Fruit fly (Drosophila melanogaster) whole organism, embryonic: Measurements from ENCODE around the gene Vti1b.

Experiments used
- Adf1 ChIP-seq: fragments of 200-800 bp; sonication (Bioruptor generic); IDR thresholded peaks from 2 replicates; pipeline ENCODE4 v1.3.6; 2022; ENCODE audit warnings: missing biosample characterization, missing genetic modification characterization
- Antp ChIP-seq: fragments of 200-800 bp; sonication (Bioruptor generic); optimal IDR thresholded peaks from 3 replicates; lab custom pipeline; 2016; ENCODE audit warnings: missing biosample characterization, missing genetic modification characterization
- C15 ChIP-seq: fragments of 200-800 bp; sonication (Bioruptor generic); IDR thresholded peaks from 3 replicates; pipeline ENCODE4 v1.3.6; 2022; ENCODE audit warnings: missing biosample characterization, missing genetic modification characterization
- CG10543 ChIP-seq: fragments of 200-800 bp; sonication (Bioruptor generic); optimal IDR thresholded peaks from 3 replicates; lab custom pipeline; 2017; ENCODE audit warnings: missing biosample characterization, mild to moderate bottlenecking, missing genetic modification characterization, moderate library complexity
- CG10654 ChIP-seq: fragments of 200-800 bp; sonication (Bioruptor generic); optimal IDR thresholded peaks from 2 replicates; lab custom pipeline; 2016; ENCODE audit warnings: missing biosample characterization, missing genetic modification characterization
- CG10979 ChIP-seq: fragments of 200-800 bp; sonication (Bioruptor generic); optimal IDR thresholded peaks from 2 replicates; lab custom pipeline; 2018; ENCODE audit warnings: missing biosample characterization, mild to moderate bottlenecking, missing genetic modification characterization, moderate library complexity
- CG12744 ChIP-seq: fragments of 200-800 bp; sonication (Bioruptor generic); optimal IDR thresholded peaks from 2 replicates; lab custom pipeline; 2016; ENCODE audit warnings: missing biosample characterization, missing genetic modification characterization
- CG13296 ChIP-seq: fragments of 200-800 bp; sonication (Bioruptor generic); optimal IDR thresholded peaks from 3 replicates; lab custom pipeline; 2018; ENCODE audit warnings: missing biosample characterization, mild to moderate bottlenecking, missing genetic modification characterization
- CG15479 ChIP-seq: fragments of 200-800 bp; sonication (Bioruptor generic); optimal IDR thresholded peaks from 3 replicates; lab custom pipeline; 2019; ENCODE audit warnings: missing biosample characterization, mild to moderate bottlenecking, missing genetic modification characterization, moderate library complexity
- CG15601 ChIP-seq: fragments of 200-800 bp; sonication (Bioruptor generic); optimal IDR thresholded peaks from 3 replicates; lab custom pipeline; 2019; ENCODE audit warnings: missing biosample characterization, mild to moderate bottlenecking, missing genetic modification characterization, moderate library complexity
- CG1647 ChIP-seq: fragments of 200-800 bp; sonication (Bioruptor generic); optimal IDR thresholded peaks from 3 replicates; lab custom pipeline; 2016; ENCODE audit warnings: missing biosample characterization, missing genetic modification characterization
- CG16813 ChIP-seq: fragments of 200-800 bp; sonication (Bioruptor generic); IDR thresholded peaks from 3 replicates; pipeline ENCODE4 v1.3.6; 2022; ENCODE audit warnings: missing biosample characterization, missing genetic modification characterization; ENCODE audit not compliant: partially characterized antibody
- CG17912 ChIP-seq: fragments of 200-800 bp; sonication (Bioruptor generic); optimal IDR thresholded peaks from 2 replicates; lab custom pipeline; 2018; ENCODE audit warnings: missing biosample characterization, mild to moderate bottlenecking, missing genetic modification characterization
- CG18476 ChIP-seq: fragments of 200-800 bp; sonication (Bioruptor generic); optimal IDR thresholded peaks from 2 replicates; lab custom pipeline; 2016; ENCODE audit warnings: missing biosample characterization, mild to moderate bottlenecking, missing genetic modification characterization
- CG3407 ChIP-seq: fragments of 200-800 bp; sonication (Bioruptor generic); optimal IDR thresholded peaks from 2 replicates; lab custom pipeline; 2018; ENCODE audit warnings: missing biosample characterization, mild to moderate bottlenecking, missing genetic modification characterization
- CG4282 ChIP-seq: fragments of 200-800 bp; sonication (Bioruptor generic); optimal IDR thresholded peaks from 2 replicates; lab custom pipeline; 2016; ENCODE audit warnings: missing biosample characterization, missing genetic modification characterization
- CG4360 ChIP-seq: fragments of 200-800 bp; sonication (Bioruptor generic); IDR thresholded peaks from 2 replicates; pipeline ENCODE4 v1.3.6; 2022; ENCODE audit warnings: missing biosample characterization, missing genetic modification characterization
- CG4424 ChIP-seq: fragments of 200-800 bp; sonication (Bioruptor generic); optimal IDR thresholded peaks from 3 replicates; lab custom pipeline; 2016; ENCODE audit warnings: missing biosample characterization, missing genetic modification characterization
- CG6689 ChIP-seq: fragments of 200-800 bp; sonication (Bioruptor generic); IDR thresholded peaks from 2 replicates; pipeline ENCODE4 v1.3.6; 2022; ENCODE audit warnings: missing biosample characterization, missing genetic modification characterization
- CG7271 ChIP-seq: fragments of 200-800 bp; sonication (Bioruptor generic); optimal IDR thresholded peaks from 2 replicates; lab custom pipeline; 2018; ENCODE audit warnings: missing biosample characterization, mild to moderate bottlenecking, missing genetic modification characterization, moderate library complexity
- CG7928 ChIP-seq: fragments of 200-800 bp; sonication (Bioruptor generic); optimal IDR thresholded peaks from 2 replicates; lab custom pipeline; 2017; ENCODE audit warnings: missing biosample characterization, mild to moderate bottlenecking, missing genetic modification characterization
- CG8281 ChIP-seq: fragments of 200-800 bp; sonication (Bioruptor generic); optimal IDR thresholded peaks from 2 replicates; lab custom pipeline; 2018; ENCODE audit warnings: missing biosample characterization, mild to moderate bottlenecking, missing genetic modification characterization, moderate library complexity
- CG8359 ChIP-seq: fragments of 200-800 bp; sonication (Bioruptor generic); optimal IDR thresholded peaks from 2 replicates; lab custom pipeline; 2017; ENCODE audit warnings: missing biosample characterization, mild to moderate bottlenecking, missing genetic modification characterization, borderline replicate concordance
- CG8478 ChIP-seq: fragments of >200 bp; optimal IDR thresholded peaks from 2 replicates; lab custom pipeline; 2018
- Eip74EF ChIP-seq, 2 experiments: fragments of 200-800 bp in 1 of 2; fragments of >200 bp in 1 of 2; sonication (Bioruptor generic) in 1 of 2; optimal IDR thresholded peaks; 2 replicates each; lab custom pipeline; 2017 to 2019; ENCODE audit warnings: missing biosample characterization in 2 of 2, missing genetic modification characterization in 2 of 2, mild to moderate bottlenecking in 1 of 2, moderate library complexity in 1 of 2
- HLH54F ChIP-seq: fragments of 200-800 bp; sonication (Bioruptor generic); optimal IDR thresholded peaks from 3 replicates; lab custom pipeline; 2016; ENCODE audit warnings: missing biosample characterization, missing genetic modification characterization
- Hr3 ChIP-seq: fragments of 200-800 bp; sonication (Bioruptor generic); optimal IDR thresholded peaks from 3 replicates; lab custom pipeline; 2016; ENCODE audit warnings: missing biosample characterization, missing genetic modification characterization
- Mad ChIP-seq: fragments of 200-800 bp; sonication (Bioruptor generic); optimal IDR thresholded peaks from 2 replicates; lab custom pipeline; 2016; ENCODE audit warnings: missing biosample characterization, missing genetic modification characterization
- Optix ChIP-seq: fragments of 200-800 bp; sonication (Bioruptor generic); IDR thresholded peaks from 3 replicates; pipeline ENCODE4 v1.3.6; 2022; ENCODE audit warnings: missing biosample characterization, missing genetic modification characterization
- Side ChIP-seq: fragments of 200-800 bp; sonication (Bioruptor generic); optimal IDR thresholded peaks from 2 replicates; lab custom pipeline; 2016; ENCODE audit warnings: missing biosample characterization, missing genetic modification characterization
- Spps ChIP-seq: fragments of 200-800 bp; sonication (Bioruptor generic); optimal IDR thresholded peaks from 2 replicates; lab custom pipeline; 2018; ENCODE audit warnings: missing biosample characterization, mild to moderate bottlenecking, missing genetic modification characterization
- Usf ChIP-seq: fragments of 200-800 bp; sonication (Bioruptor generic); optimal IDR thresholded peaks from 2 replicates; lab custom pipeline; 2017; ENCODE audit warnings: missing genotype, missing biosample characterization, missing genetic modification characterization
- YL-1 ChIP-seq: fragments of 200-800 bp; sonication (Bioruptor generic); optimal IDR thresholded peaks from 3 replicates; lab custom pipeline; 2017; ENCODE audit warnings: missing biosample characterization, mild to moderate bottlenecking, missing genetic modification characterization
- bsh ChIP-seq, 2 experiments: fragments of 200-800 bp; sonication (Bioruptor generic); optimal IDR thresholded peaks; 2 replicates each; lab custom pipeline; 2017 to 2018; ENCODE audit warnings: mild to moderate bottlenecking in 2 of 2, missing biosample characterization in 2 of 2, missing genetic modification characterization in 2 of 2, moderate library complexity in 1 of 2
- gcm ChIP-seq: fragments of 200-800 bp; sonication (Bioruptor generic); optimal IDR thresholded peaks from 2 replicates; lab custom pipeline; 2019; ENCODE audit warnings: missing biosample characterization, mild to moderate bottlenecking, missing genetic modification characterization, moderate library complexity
- ham ChIP-seq: fragments of 200-800 bp; sonication (Bioruptor generic); IDR thresholded peaks from 2 replicates; pipeline ENCODE4 v1.3.6; 2022; ENCODE audit warnings: missing biosample characterization, missing genetic modification characterization
- knrl ChIP-seq: fragments of 200-800 bp; sonication (Bioruptor generic); IDR thresholded peaks from 3 replicates; pipeline ENCODE4 v1.3.6; 2022; ENCODE audit warnings: missing biosample characterization, missing genetic modification characterization; ENCODE audit not compliant: partially characterized antibody
- luna ChIP-seq: fragments of 200-800 bp; sonication (Bioruptor generic); optimal IDR thresholded peaks from 2 replicates; lab custom pipeline; 2016; ENCODE audit warnings: missing biosample characterization, missing genetic modification characterization
- otp ChIP-seq: fragments of 200-800 bp; sonication (Bioruptor generic); IDR thresholded peaks from 3 replicates; pipeline ENCODE4, ENCODE4 v1.3.6; 2022; ENCODE audit warnings: missing biosample characterization, missing genetic modification characterization
- pros ChIP-seq: fragments of 200-800 bp; sonication (Bioruptor generic); optimal IDR thresholded peaks from 3 replicates; lab custom pipeline; 2019; ENCODE audit warnings: missing biosample characterization, mild to moderate bottlenecking, missing genetic modification characterization, moderate library complexity
- repo ChIP-seq: fragments of 200-800 bp; sonication (Bioruptor generic); optimal IDR thresholded peaks from 2 replicates; lab custom pipeline; 2016; ENCODE audit warnings: missing biosample characterization, missing genetic modification characterization
- ro ChIP-seq: fragments of 200-800 bp; sonication (Bioruptor generic); IDR thresholded peaks from 2 replicates; pipeline ENCODE4 v1.3.6; 2022; ENCODE audit warnings: missing biosample characterization, missing genetic modification characterization
- seq ChIP-seq: fragments of 200-800 bp; sonication (Bioruptor generic); IDR thresholded peaks from 2 replicates; pipeline ENCODE4 v1.3.6; 2022; ENCODE audit warnings: missing biosample characterization, missing genetic modification characterization
- sim ChIP-seq: fragments of 200-800 bp; sonication (Bioruptor generic); IDR thresholded peaks from 2 replicates; pipeline ENCODE4 v1.3.6; 2022; ENCODE audit warnings: missing biosample characterization, missing genetic modification characterization
- sisA ChIP-seq: fragments of 200-800 bp; sonication (Bioruptor generic); IDR thresholded peaks from 2 replicates; pipeline ENCODE4 v1.3.6; 2022; ENCODE audit warnings: missing biosample characterization, missing genetic modification characterization
- slp2 ChIP-seq: fragments of 200-800 bp; sonication (Bioruptor generic); optimal IDR thresholded peaks from 2 replicates; lab custom pipeline; 2016; ENCODE audit warnings: missing biosample characterization, missing genetic modification characterization
- tap ChIP-seq: fragments of 200-800 bp; optimal IDR thresholded peaks from 3 replicates; lab custom pipeline; 2019; ENCODE audit warnings: missing biosample characterization, mild to moderate bottlenecking, missing genetic modification characterization, moderate library complexity
- vnd ChIP-seq: fragments of 200-800 bp; sonication (Bioruptor generic); IDR thresholded peaks from 3 replicates; pipeline ENCODE4 v1.3.6; 2022; ENCODE audit warnings: missing biosample characterization, missing genetic modification characterization; ENCODE audit not compliant: partially characterized antibody

The Vti1b gene

dm6 chr3R:18402549-18403429 is 6.0 kb downstream of the Vti1b start, which contains the start of the genes Wdr37 and koko (continued):
- peak; percentile 93 for TF ChIP-seq CG18476 (GFP tag; lab: Kevin White, UChicago)
- TF ChIP-seq ham (GFP tag; lab: Robert Waterston, UW), result peak; percentile 93
- peak; percentile 60; the same call in 1 of the 2 replicates for TF ChIP-seq CG4360
- TF ChIP-seq Antp (GFP tag; lab: Kevin White, UChicago), result peak; percentile 81
- TF ChIP-seq YL-1, result peak; percentile 72
- TF ChIP-seq sisA (GFP tag; lab: Robert Waterston, UW), result peak; percentile 98
- peak; percentile 95 for TF ChIP-seq CG4424 (GFP tag; lab: Kevin White, UChicago)
- TF ChIP-seq tap (tag; lab: Kevin White, UChicago), result peak; percentile 94
- TF ChIP-seq CG4282 (GFP tag; lab: Kevin White, UChicago), result no peak
- TF ChIP-seq pros, result peak; percentile 57
- peak; percentile 82 for TF ChIP-seq Side (GFP tag; lab: Kevin White, UChicago)
- TF ChIP-seq HLH54F (GFP tag; lab: Kevin White, UChicago), result peak; percentile 61
- TF ChIP-seq CG12744, result peak; percentile 61
- TF ChIP-seq otp, result peak; percentile 94
- peak; percentile 48 for TF ChIP-seq CG17912
- peak; percentile 63 for TF ChIP-seq CG1647
- TF ChIP-seq repo (GFP tag; lab: Kevin White, UChicago), result peak; percentile 63
- TF ChIP-seq CG8281 (tag; lab: Kevin White, UChicago), result peak; percentile 86
- TF ChIP-seq gcm (GFP tag; lab: Kevin White, UChicago), result peak; percentile 98
- TF ChIP-seq vnd (GFP tag; lab: Robert Waterston, UW), result no peak; the same call in 1 of the 3 replicates
- TF ChIP-seq Mad (GFP tag; lab: Kevin White, UChicago), result peak; percentile 65
- peak; percentile 63 for TF ChIP-seq CG15479
- TF ChIP-seq CG6689, result peak; percentile 99
- peak; percentile 28 for TF ChIP-seq luna (GFP tag; lab: Kevin White, UChicago)
- peak; percentile 94 for TF ChIP-seq C15 (GFP tag; lab: Robert Waterston, UW)
- peak in 1 of 2 experiments; percentile 95 for TF ChIP-seq Eip74EF (GFP tag; optimal IDR thresholded peaks at IDR 0.05; lab: Kevin White, UChicago)
- TF ChIP-seq CG7928 (GFP tag; lab: Kevin White, UChicago), result peak; percentile 65
- peak; percentile 95 for TF ChIP-seq CG10654
- TF ChIP-seq CG15601, result peak; percentile 96
- peak; percentile 93 for TF ChIP-seq CG3407
- TF ChIP-seq CG10979 (tag; lab: Kevin White, UChicago), result peak; percentile 98
- TF ChIP-seq Optix (GFP tag; lab: Robert Waterston, UW), result peak; percentile 87
- peak; percentile 96 for TF ChIP-seq Spps (tag; lab: Kevin White, UChicago)
- peak; percentile 96 for TF ChIP-seq CG10543 (GFP tag; lab: Kevin White, UChicago)
- TF ChIP-seq knrl (GFP tag; lab: Robert Waterston, UW), result peak; percentile 51
- TF ChIP-seq slp2 (GFP tag; lab: Kevin White, UChicago), result peak; percentile 45
- TF ChIP-seq CG8359 (GFP tag; lab: Kevin White, UChicago), result peak; percentile 76
- peak; percentile 96 for TF ChIP-seq sim (GFP tag; lab: Robert Waterston, UW)
- TF ChIP-seq Hr3 (GFP tag; lab: Kevin White, UChicago), result peak; percentile 99
- 0 out of 3 replicates have a peak, but pooled peaks have one; percentile 54 for TF ChIP-seq CG16813
- peak; percentile 97 for TF ChIP-seq ro (GFP tag; lab: Robert Waterston, UW)
- no peak for TF ChIP-seq CG8478
- TF ChIP-seq CG7271, result peak; percentile 98
- TF ChIP-seq Adf1 (GFP tag; lab: Robert Waterston, UW), result peak; percentile 84
- peak; percentile 90 for TF ChIP-seq CG13296
- TF ChIP-seq seq, result peak; percentile 96
- peak; percentile 37 to 98 for TF ChIP-seq bsh (GFP tag; optimal IDR thresholded peaks at IDR 0.05; lab: Kevin White, UChicago)
- TF ChIP-seq Usf (GFP tag; lab: Kevin White, UChicago), result peak; percentile 92
